Fruit fly (Drosophila melanogaster) whole organism, prepupa: ENCODE data around the gene CG7653.
A peak's percentile ranks its signal among the peaks of the same experiment; 100 is the strongest.

ENCODE experiments used
- CG10631 ChIP-seq: fragments of 200-800 bp; sonication (Bioruptor generic); optimal IDR thresholded peaks from 2 replicates; lab custom pipeline; 2016; ENCODE audit warnings: missing biosample characterization, missing genetic modification characterization
- CG16779 ChIP-seq: fragments of 200-800 bp; sonication (Bioruptor generic); optimal IDR thresholded peaks from 3 replicates; lab custom pipeline; 2017; ENCODE audit warnings: missing biosample characterization, mild to moderate bottlenecking, missing genetic modification characterization
- CG4318 ChIP-seq: fragments of 200-800 bp; sonication (Bioruptor generic); optimal IDR thresholded peaks from 3 replicates; lab custom pipeline; 2017; ENCODE audit warnings: missing biosample characterization, mild to moderate bottlenecking, missing genetic modification characterization
- CG6276 ChIP-seq: fragments of 200-800 bp; sonication (Bioruptor generic); optimal IDR thresholded peaks from 2 replicates; lab custom pipeline; 2017; ENCODE audit warnings: missing biosample characterization, mild to moderate bottlenecking, missing genetic modification characterization
- CG6854 ChIP-seq: fragments of 200-800 bp; sonication (Bioruptor generic); optimal IDR thresholded peaks from 2 replicates; lab custom pipeline; 2017; ENCODE audit warnings: missing biosample characterization, mild to moderate bottlenecking, missing genetic modification characterization
- CG8632 ChIP-seq: fragments of 200-800 bp; sonication (Bioruptor generic); optimal IDR thresholded peaks from 3 replicates; lab custom pipeline; 2016; ENCODE audit warnings: missing biosample characterization, missing genetic modification characterization
- Eip78C ChIP-seq: fragments of 200-800 bp; sonication (Bioruptor generic); peaks from one replicate; lab custom pipeline; 2016; ENCODE audit warnings: missing biosample characterization, missing genetic modification characterization
- Ets21C ChIP-seq: fragments of 200-800 bp; sonication (Bioruptor generic); optimal IDR thresholded peaks from 3 replicates; lab custom pipeline; 2016; ENCODE audit warnings: missing biosample characterization, missing genetic modification characterization
- Hr39 ChIP-seq: fragments of 200-800 bp; sonication (Bioruptor generic); optimal IDR thresholded peaks from 2 replicates; lab custom pipeline; 2016; ENCODE audit warnings: missing biosample characterization, missing genetic modification characterization
- Hr4 ChIP-seq: fragments of 200-800 bp; sonication (Bioruptor generic); optimal IDR thresholded peaks from 3 replicates; lab custom pipeline; 2016; ENCODE audit warnings: missing biosample characterization, missing genetic modification characterization
- Lpt ChIP-seq: fragments of 200-800 bp; sonication (Bioruptor generic); optimal IDR thresholded peaks from 3 replicates; lab custom pipeline; 2016; ENCODE audit warnings: missing biosample characterization, missing genetic modification characterization
- Smox ChIP-seq: fragments of 200-800 bp; sonication (Bioruptor generic); optimal IDR thresholded peaks from 3 replicates; lab custom pipeline; 2016; ENCODE audit warnings: missing biosample characterization, missing genetic modification characterization
- Sox102F ChIP-seq: fragments of 200-800 bp; sonication (Bioruptor generic); optimal IDR thresholded peaks from 2 replicates; lab custom pipeline; 2016; ENCODE audit warnings: missing biosample characterization, mild to moderate bottlenecking, missing genetic modification characterization
- dsx ChIP-seq: fragments of 200-800 bp; optimal IDR thresholded peaks from 3 replicates; lab custom pipeline; 2019; ENCODE audit warnings: missing biosample characterization, mild to moderate bottlenecking, missing genetic modification characterization, moderate library complexity; ENCODE audit not compliant: poor library complexity, severe bottlenecking
- fd59A ChIP-seq: fragments of 200-800 bp; sonication (Bioruptor generic); optimal IDR thresholded peaks from 2 replicates; lab custom pipeline; 2017; ENCODE audit warnings: missing biosample characterization, mild to moderate bottlenecking, missing genetic modification characterization, missing genetic modification reagents
- fd85E ChIP-seq: fragments of 200-800 bp; sonication (Bioruptor generic); optimal IDR thresholded peaks from 3 replicates; lab custom pipeline; 2016; ENCODE audit warnings: missing biosample characterization, missing genetic modification characterization
- net ChIP-seq: fragments of 200-800 bp; sonication (Bioruptor generic); optimal IDR thresholded peaks from 3 replicates; lab custom pipeline; 2016; ENCODE audit warnings: missing biosample characterization, missing genetic modification characterization
- spab ChIP-seq: fragments of 200-800 bp; sonication (Bioruptor generic); optimal IDR thresholded peaks from 2 replicates; lab custom pipeline; 2017; ENCODE audit warnings: missing biosample characterization, mild to moderate bottlenecking, missing genetic modification characterization, missing genetic modification reagents
- svp ChIP-seq: fragments of 200-800 bp; sonication (Bioruptor generic); peaks from one replicate; lab custom pipeline; 2016; ENCODE audit warnings: missing biosample characterization, missing genetic modification characterization

Gene CG7653

DNA sequence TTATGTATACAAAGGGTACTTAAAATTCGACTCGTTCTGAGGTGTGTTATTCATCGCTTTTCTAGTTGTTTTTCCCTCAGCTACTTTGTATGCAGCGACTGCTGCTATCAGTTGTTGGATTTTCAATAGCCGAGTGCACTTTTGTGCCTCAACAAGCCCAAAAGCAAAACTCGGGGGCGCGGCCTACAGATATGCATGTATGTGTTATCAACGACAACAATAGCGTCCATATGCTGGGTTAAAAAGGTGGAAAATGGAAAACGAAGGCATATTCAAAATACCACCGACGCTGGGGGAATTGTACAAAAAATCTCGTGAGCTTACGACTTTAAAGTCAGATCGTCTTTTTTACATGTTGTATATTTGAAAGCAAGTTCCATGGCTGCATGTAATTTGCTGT, 33.4 kb downstream of the CG7653 start:
- TF ChIP-seq fd59A (GFP tag; lab: Kevin White, UChicago): no peak
- peak; percentile 91 for TF ChIP-seq svp (GFP tag; lab: Kevin White, UChicago)
- peak; percentile 4 for TF ChIP-seq CG6276 (GFP tag; lab: Kevin White, UChicago)
- TF ChIP-seq CG10631 (GFP tag; lab: Kevin White, UChicago): no peak
- no peak for TF ChIP-seq CG6854 (GFP tag; lab: Kevin White, UChicago)
- TF ChIP-seq dsx (GFP tag; lab: Kevin White, UChicago): peak; percentile 80
- TF ChIP-seq CG8632 (GFP tag; lab: Kevin White, UChicago): no peak

DNA sequence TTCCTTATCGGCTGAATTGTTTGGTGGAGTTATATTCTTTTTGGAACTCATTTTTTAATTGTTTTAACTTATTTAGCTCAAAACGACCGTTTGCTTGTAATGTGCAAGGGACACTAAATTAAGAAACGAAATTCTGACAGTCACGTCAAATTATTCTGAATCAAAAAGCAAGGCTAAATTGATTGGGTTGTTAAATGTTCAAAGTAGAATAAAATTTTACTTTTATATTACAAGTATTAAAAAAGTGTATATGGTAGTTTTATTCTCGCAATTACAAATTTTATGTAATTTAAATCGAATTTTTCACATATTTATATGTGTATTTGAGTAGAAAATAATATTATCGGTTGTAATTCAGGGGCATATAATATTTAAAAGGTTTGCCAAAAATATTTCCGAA, 44.4 kb downstream of the CG7653 start, which contains the start of gene CG18518:
CG18518 (minus strand) TSS at position 101 of the 400 bp plus-strand sequence.
- TF ChIP-seq Smox (GFP tag; lab: Kevin White, UChicago) (no peak), Lpt (GFP tag; lab: Kevin White, UChicago) (no peak), CG8632 (GFP tag; lab: Kevin White, UChicago) (no peak), net (GFP tag; lab: Kevin White, UChicago) (no peak), CG4318 (GFP tag; lab: Kevin White, UChicago) (no peak), Sox102F (GFP tag; lab: Kevin White, UChicago) (no peak), spab (GFP tag; lab: Kevin White, UChicago) (no peak), Hr39 (GFP tag; lab: Kevin White, UChicago) (no peak), fd59A (GFP tag; lab: Kevin White, UChicago) (no peak), Ets21C (GFP tag; lab: Kevin White, UChicago) (no peak), Eip78C (no peak), fd85E (GFP tag; lab: Kevin White, UChicago) (no peak), Hr4 (GFP tag; lab: Kevin White, UChicago) (no peak), CG16779 (tag; lab: Kevin White, UChicago) (no peak)
